Worm (Caenorhabditis elegans) whole organism, L1 larva: ENCODE results near the gene srh-140.

Experiments
- aha-1 ChIP-seq: fragments of 150-350 bp; optimal IDR thresholded peaks from 2 replicates; lab custom pipeline; 2014; ENCODE audit warnings: missing biosample characterization, missing genetic modification characterization
- ama-1 ChIP-seq: fragments of 150-350 bp; optimal IDR thresholded peaks from 2 replicates; lab custom pipeline; 2014
- ces-1 ChIP-seq: fragments of 150-350 bp; optimal IDR thresholded peaks from 2 replicates; lab custom pipeline; 2014; ENCODE audit warnings: missing biosample characterization, missing genetic modification reagents, missing genetic modification characterization
- efl-1 ChIP-seq, 4 experiments: fragments of 150-350 bp; optimal IDR thresholded peaks in 3 of 4; peaks in 1 of 4; 1 replicate in 1 of 4; 2 replicates in 3 of 4; lab custom pipeline; 2014; ENCODE audit warnings: missing biosample characterization in 2 of 4, missing genetic modification characterization in 2 of 4, missing genetic modification reagents in 2 of 4
- egl-27 ChIP-seq, 2 experiments: fragments of 150-350 bp in 1 of 2; sonication (generic microtip); optimal IDR thresholded peaks; 3 replicates each; lab custom pipeline; 2017 to 2018; ENCODE audit warnings: missing biosample characterization in 2 of 2, missing genetic modification characterization in 2 of 2, missing genetic modification reagents in 2 of 2
- elt-3 ChIP-seq, 6 experiments: fragments of 150-350 bp in 1 of 6; sonication (generic microtip); optimal IDR thresholded peaks; 2 replicates each; lab custom pipeline; 2017 to 2018; ENCODE audit warnings: missing biosample characterization in 6 of 6, missing genetic modification characterization in 6 of 6, inconsistent platforms in 1 of 6
- lin-13 ChIP-seq: fragments of 150-350 bp; optimal IDR thresholded peaks from 2 replicates; lab custom pipeline; 2014; ENCODE audit warnings: missing biosample characterization, missing genetic modification reagents, missing genetic modification characterization
- nhr-237 ChIP-seq: fragments of 150-350 bp; optimal IDR thresholded peaks from 2 replicates; lab custom pipeline; 2014; ENCODE audit warnings: missing biosample characterization, missing genetic modification characterization
- nhr-71 ChIP-seq: sonication (generic microtip); optimal IDR thresholded peaks from 2 replicates; lab custom pipeline; 2016; ENCODE audit warnings: mild to moderate bottlenecking, missing genetic modification characterization, moderate library complexity, missing compliant biosample characterization
- pqm-1 ChIP-seq: sonication (generic microtip); optimal IDR thresholded peaks from 3 replicates; lab custom pipeline; 2017; ENCODE audit warnings: missing biosample characterization, missing genetic modification characterization
- skn-1 ChIP-seq: fragments of 150-350 bp; optimal IDR thresholded peaks from 2 replicates; lab custom pipeline; 2014; ENCODE audit warnings: missing biosample characterization, missing genetic modification characterization
- snpc-4 ChIP-seq: fragments of 150-350 bp; optimal IDR thresholded peaks from 2 replicates; lab custom pipeline; 2014; ENCODE audit warnings: missing biosample characterization, missing genetic modification characterization
- unc-62 ChIP-seq: fragments of 150-350 bp; optimal IDR thresholded peaks from 2 replicates; lab custom pipeline; 2014; ENCODE audit warnings: missing biosample characterization, missing genetic modification reagents, missing genetic modification characterization

- TF ChIP-seq elt-3 (tag; optimal IDR thresholded peaks at IDR 0.05; lab: Kevin White, UChicago) (no peak), snpc-4 (tag; lab: Kevin White, UChicago) (no peak), nhr-237 (tag; lab: Kevin White, UChicago) (no peak), aha-1 (tag; lab: Kevin White, UChicago) (no peak), ces-1 (no peak), egl-27 (tag; optimal IDR thresholded peaks at IDR 0.05; lab: Kevin White, UChicago) (no peak), efl-1 (optimal IDR thresholded peaks at IDR 0.05; lab: Kevin White, UChicago) (no peak), efl-1 (GFP tag; optimal IDR thresholded peaks at IDR 0.05 in 1 of 2; lab: Kevin White, UChicago) (no peak), nhr-71 (no peak), lin-13 (GFP tag; lab: Kevin White, UChicago) (no peak), pqm-1 (tag; lab: Kevin White, UChicago) (no peak), ama-1 (lab: Kevin White, UChicago) (no peak), unc-62 (no peak), skn-1 (tag; lab: Kevin White, UChicago) (no peak)
Measured at ce11 chrV:15721888-15722287, at the start of gene srh-140.
